Worm (Caenorhabditis elegans) whole organism, midembryonic: Measurements from ENCODE around the gene tdpo-1.

ENCODE experiments used
- T22C8.4 ChIP-seq: fragments of 200-800 bp; sonication (Bioruptor generic); IDR thresholded peaks from 2 replicates; pipeline ENCODE4 v1.3.6; 2022; ENCODE audit warnings: missing genetic modification characterization, missing compliant biosample characterization
- cog-1 ChIP-seq: sonication (generic microtip); optimal IDR thresholded peaks from 2 replicates; lab custom pipeline; 2016; ENCODE audit warnings: missing genetic modification characterization, missing compliant biosample characterization
- flt-1 ChIP-seq: fragments of 200-800 bp; sonication (Bioruptor generic); IDR thresholded peaks from 2 replicates; pipeline ENCODE4 v1.3.6; 2022; ENCODE audit warnings: missing genetic modification characterization, missing compliant biosample characterization
- med-1 ChIP-seq: sonication (generic microtip); optimal IDR thresholded peaks from 2 replicates; lab custom pipeline; 2017; ENCODE audit warnings: missing genetic modification characterization, mild to moderate bottlenecking, missing compliant biosample characterization, antibody characterized with exemption, missing genetic modification reagents; ENCODE audit not compliant: insufficient read depth
- tab-1 ChIP-seq: fragments of 200-800 bp; sonication (Bioruptor generic); IDR thresholded peaks from 2 replicates; pipeline ENCODE4 v1.3.6; 2022; ENCODE audit warnings: missing genetic modification characterization, missing compliant biosample characterization
- ztf-23 ChIP-seq: fragments of 200-800 bp; sonication (Bioruptor generic); IDR thresholded peaks from 2 replicates; pipeline ENCODE4 v1.3.6; 2022; ENCODE audit warnings: missing genetic modification reagents, missing genetic modification characterization, missing compliant biosample characterization

DNA sequence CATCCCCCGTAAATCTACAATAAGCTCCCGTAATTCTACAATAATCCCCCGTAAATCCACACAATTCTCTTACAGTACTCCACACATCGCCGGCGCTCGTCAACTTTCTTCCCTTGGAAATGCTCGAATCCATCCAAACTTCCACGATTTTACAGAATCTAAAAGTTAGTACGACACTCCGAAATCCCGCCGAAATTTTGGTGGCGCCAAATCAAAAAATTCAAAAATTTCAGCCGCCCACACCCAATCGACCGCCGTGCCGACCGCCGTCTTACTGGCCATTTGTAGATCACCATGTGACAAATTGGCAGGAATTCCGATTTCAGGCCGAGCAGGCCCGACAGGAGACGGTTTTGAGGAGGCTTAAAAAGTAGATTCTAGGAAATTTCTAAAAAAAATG is 7.3 kb upstream of the tdpo-1 start:
- TF ChIP-seq cog-1 (no peak), flt-1 (GFP tag; lab: Robert Waterston, UW) (no peak), med-1 (no peak), T22C8.4 (GFP tag; lab: Robert Waterston, UW) (no peak), ztf-23 (no peak), tab-1 (GFP tag; lab: Robert Waterston, UW) (no peak)
